Worm (Caenorhabditis elegans): ENCODE results near the gene sdha-1.

Gene sdha-1

ce11 chrX:8569159-8569558, 23.3 kb upstream of the sdha-1 start (continued):
- no peak for TF ChIP-seq nhr-85 (tag)
- TF ChIP-seq lin-14 (GFP tag; optimal IDR thresholded peaks at IDR 0.05) = peak; percentile 59
- TF ChIP-seq xbp-1 (tag; optimal IDR thresholded peaks at IDR 0.05) = no peak
- no peak for TF ChIP-seq lin-39 (tag; optimal IDR thresholded peaks at IDR 0.05)
- no peak for TF ChIP-seq ceh-63 (GFP tag; optimal IDR thresholded peaks at IDR 0.05)
- no peak for TF ChIP-seq sptf-1 (tag; optimal IDR thresholded peaks at IDR 0.05)
- TF ChIP-seq pqm-1 (tag; optimal IDR thresholded peaks at IDR 0.05) = no peak
- TF ChIP-seq efl-1 (optimal IDR thresholded peaks at IDR 0.05) = no peak
- TF ChIP-seq efl-1 (GFP tag; optimal IDR thresholded peaks at IDR 0.05 in 1 of 2) = peak in 1 of 2 experiments; percentile 88
- no peak for TF ChIP-seq swsn-7 (tag; optimal IDR thresholded peaks at IDR 0.05)
- no peak for TF ChIP-seq ets-5 (GFP tag; IDR thresholded peaks at IDR 0.05)
- no peak for TF ChIP-seq aha-1 (tag; optimal IDR thresholded peaks at IDR 0.05)
- no peak for TF ChIP-seq F16B12.6 (tag; optimal IDR thresholded peaks at IDR 0.05)
- TF ChIP-seq C16A3.4 (tag; optimal IDR thresholded peaks at IDR 0.05) = no peak
- no peak for TF ChIP-seq nhr-76 (tag; optimal IDR thresholded peaks at IDR 0.05)
- no peak for TF ChIP-seq hpl-2 (GFP tag; optimal IDR thresholded peaks at IDR 0.05)
- TF ChIP-seq dpl-1 (GFP tag; optimal IDR thresholded peaks at IDR 0.05) = no peak
- no peak for TF ChIP-seq C34B4.2 (tag; optimal IDR thresholded peaks at IDR 0.05)
- TF ChIP-seq egl-13 (tag; optimal IDR thresholded peaks at IDR 0.05) = no peak

DNA sequence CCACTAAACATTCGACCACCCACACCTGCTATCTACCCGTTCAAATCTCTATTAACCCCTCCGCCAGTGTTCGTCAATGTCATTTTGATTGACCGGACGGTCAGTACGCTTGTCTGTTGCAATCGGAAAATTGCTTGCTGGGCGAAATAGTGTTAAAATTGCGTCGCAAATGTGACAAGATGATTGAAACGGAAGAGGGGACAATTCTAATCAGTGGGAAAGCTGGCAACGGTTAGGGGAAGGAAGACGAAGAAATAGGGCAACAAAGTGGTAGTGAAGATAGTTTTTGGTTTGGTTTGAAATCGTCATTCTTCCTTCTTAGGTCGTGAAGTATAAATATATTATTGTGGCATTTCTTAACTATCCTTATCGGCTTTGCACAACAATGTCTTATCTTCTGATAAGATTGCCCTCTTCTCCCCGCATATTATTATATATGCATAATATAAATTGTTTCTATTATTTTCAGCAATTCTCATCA, 22.6 kb upstream of the sdha-1 start:
- TF ChIP-seq efl-1 (optimal IDR thresholded peaks at IDR 0.05) (no peak), efl-1 (GFP tag; optimal IDR thresholded peaks at IDR 0.05 in 1 of 2) (peak in 1 of 2 experiments; percentile 4), blmp-1 (tag; optimal IDR thresholded peaks at IDR 0.05) (peak; percentile 30), tlp-1 (tag; optimal IDR thresholded peaks at IDR 0.05) (no peak), elt-2 (tag; optimal IDR thresholded peaks at IDR 0.05) (peak; percentile 86)

ce11 chrX:8567823-8568314, 22.0 kb upstream of the sdha-1 start:
- no peak for TF ChIP-seq nhr-11 (tag; optimal IDR thresholded peaks at IDR 0.05)
- no peak for TF ChIP-seq dsc-1 (tag; optimal IDR thresholded peaks at IDR 0.05)
- TF ChIP-seq efl-1 (optimal IDR thresholded peaks at IDR 0.05) = no peak
- peak in 1 of 2 experiments; percentile 55 for TF ChIP-seq efl-1 (GFP tag; optimal IDR thresholded peaks at IDR 0.05 in 1 of 2)
- no peak for TF ChIP-seq sup-37 (GFP tag; optimal IDR thresholded peaks at IDR 0.05)
- TF ChIP-seq swsn-7 (tag; optimal IDR thresholded peaks at IDR 0.05) = no peak
- no peak for TF ChIP-seq ztf-11 (tag; optimal IDR thresholded peaks at IDR 0.05)
- no peak for TF ChIP-seq unc-130 (tag; optimal IDR thresholded peaks at IDR 0.05)
- TF ChIP-seq lir-3 (tag; optimal IDR thresholded peaks at IDR 0.05; ENCODE audit: poor library complexity) = no peak
- TF ChIP-seq nhr-71 (tag; optimal IDR thresholded peaks at IDR 0.05) = no peak

DNA sequence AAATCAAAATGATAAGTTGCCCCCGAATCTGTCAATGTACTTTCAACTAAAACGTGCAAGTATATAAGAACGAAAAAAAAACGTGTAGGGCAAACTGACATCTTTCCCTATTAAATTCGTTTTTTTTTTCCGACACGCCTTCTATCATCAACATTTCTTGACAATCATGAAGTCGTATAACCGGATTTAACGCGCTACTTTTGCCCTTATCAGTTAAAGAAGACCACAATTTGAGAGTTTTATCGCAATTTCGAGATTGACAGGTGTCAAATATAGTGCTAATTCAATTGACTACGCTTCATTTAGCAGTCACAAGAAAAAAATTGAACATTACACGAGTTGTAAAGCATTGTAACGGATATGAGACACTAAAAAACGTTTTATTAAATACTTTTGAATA, 21.3 kb upstream of the sdha-1 start:
- peak; percentile 32 for TF ChIP-seq blmp-1 (tag; optimal IDR thresholded peaks at IDR 0.05)
- TF ChIP-seq nhr-85 (tag) = peak; percentile 40
- TF ChIP-seq nhr-76 (tag; optimal IDR thresholded peaks at IDR 0.05) = no peak
- TF ChIP-seq lin-14 (GFP tag; optimal IDR thresholded peaks at IDR 0.05) = peak; percentile 24
- no peak for TF ChIP-seq zip-4 (GFP tag; optimal IDR thresholded peaks at IDR 0.05)
- TF ChIP-seq elt-3 (tag; optimal IDR thresholded peaks at IDR 0.05) = peak in 3 of 6 experiments; percentile 2 to 12 (median 10)
- TF ChIP-seq fkh-4 (tag; optimal IDR thresholded peaks at IDR 0.05; ENCODE audit: borderline replicate concordance) = no peak
- no peak for TF ChIP-seq lin-39 (tag; optimal IDR thresholded peaks at IDR 0.05)
- TF ChIP-seq dsc-1 (tag; optimal IDR thresholded peaks at IDR 0.05) = no peak

DNA sequence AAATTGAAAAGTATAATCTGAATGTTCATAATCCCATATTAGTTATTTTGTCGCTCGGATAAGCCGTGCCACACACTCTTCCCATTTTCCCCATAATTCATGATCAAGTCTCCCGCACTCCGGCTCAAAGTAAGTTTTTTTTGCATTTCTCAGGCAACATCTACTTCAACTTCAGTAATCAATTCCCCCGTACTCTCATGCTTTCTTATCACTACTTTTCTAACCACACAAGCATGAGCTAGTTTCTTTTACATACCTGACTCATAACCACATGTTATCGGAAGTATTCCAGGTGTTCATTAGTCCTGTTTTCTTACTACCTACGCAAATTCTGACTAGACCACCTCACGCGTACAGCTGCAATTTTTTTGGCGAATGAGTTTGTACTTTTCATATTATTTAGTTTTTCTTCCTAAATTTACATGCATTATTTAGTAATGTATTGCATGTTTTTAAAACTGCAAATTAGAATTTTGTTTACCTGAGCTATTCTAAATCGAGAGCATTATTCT, 20.8 kb upstream of the sdha-1 start:
- TF ChIP-seq snu-23 (GFP tag; optimal IDR thresholded peaks at IDR 0.05) = no peak
- TF ChIP-seq nhr-71 (tag; optimal IDR thresholded peaks at IDR 0.05) = peak; percentile 54
- peak; percentile 77 for TF ChIP-seq fkh-8 (tag; optimal IDR thresholded peaks at IDR 0.05)
- TF ChIP-seq nhr-85 (tag) = peak; percentile 13
- peak; percentile 39 for TF ChIP-seq sox-4 (tag; optimal IDR thresholded peaks at IDR 0.05)
- no peak for TF ChIP-seq mab-9 (GFP tag; IDR thresholded peaks at IDR 0.05)
- TF ChIP-seq nhr-11 (tag; optimal IDR thresholded peaks at IDR 0.05) = peak; percentile 42
- peak; percentile 55 for TF ChIP-seq hlh-4 (tag; optimal IDR thresholded peaks at IDR 0.05)
- peak; percentile 56 for TF ChIP-seq nhr-47 (tag; optimal IDR thresholded peaks at IDR 0.05)
